Worm (Caenorhabditis elegans) whole organism, late embryonic: ENCODE data around the gene ZK632.9.
A peak's percentile ranks its signal among the peaks of the same experiment; 100 is the strongest.

Experiments used
- F13H6.1 ChIP-seq: sonication (generic microtip); optimal IDR thresholded peaks from 2 replicates; lab custom pipeline; 2016; ENCODE audit warnings: missing genetic modification characterization, missing compliant biosample characterization
- K09A11.1 ChIP-seq: sonication (generic microtip); optimal IDR thresholded peaks from 2 replicates; lab custom pipeline; 2017; ENCODE audit warnings: antibody characterized with exemption, mild to moderate bottlenecking, missing genetic modification characterization, missing compliant biosample characterization; ENCODE audit not compliant: insufficient read depth
- Y22D7AL.16 ChIP-seq: sonication (generic microtip); optimal IDR thresholded peaks from 2 replicates; lab custom pipeline; 2016; ENCODE audit warnings: missing genetic modification characterization, missing compliant biosample characterization
- ahr-1 ChIP-seq: sonication (generic microtip); optimal IDR thresholded peaks from 2 replicates; lab custom pipeline; 2016; ENCODE audit warnings: missing genetic modification characterization, missing compliant biosample characterization
- ama-1 ChIP-seq: fragments of 150-350 bp; optimal IDR thresholded peaks from 2 replicates; lab custom pipeline; 2014
- ceh-18 ChIP-seq: sonication (generic microtip); optimal IDR thresholded peaks from 2 replicates; lab custom pipeline; 2016; ENCODE audit warnings: missing genetic modification characterization, missing compliant biosample characterization
- ceh-22 ChIP-seq: sonication (generic microtip); optimal IDR thresholded peaks from 2 replicates; lab custom pipeline; 2017; ENCODE audit warnings: missing biosample characterization, missing genetic modification characterization
- ceh-31 ChIP-seq: sonication (generic microtip); optimal IDR thresholded peaks from 2 replicates; lab custom pipeline; 2016; ENCODE audit warnings: missing genetic modification characterization, missing compliant biosample characterization
- ceh-45 ChIP-seq: fragments of 200-800 bp; sonication (Bioruptor generic); IDR thresholded peaks from 2 replicates; pipeline ENCODE4 v1.3.6; 2022; ENCODE audit warnings: missing genetic modification reagents, missing genetic modification characterization, missing compliant biosample characterization
- dve-1 ChIP-seq: sonication (generic microtip); optimal IDR thresholded peaks from 2 replicates; lab custom pipeline; 2017; ENCODE audit warnings: antibody characterized with exemption, mild to moderate bottlenecking, missing genetic modification characterization, missing compliant biosample characterization
- eyg-1 ChIP-seq: sonication (generic microtip); optimal IDR thresholded peaks from 2 replicates; lab custom pipeline; 2016; ENCODE audit warnings: missing genotype, missing genetic modification characterization, missing compliant biosample characterization
- fkh-10 ChIP-seq: fragments of 150-350 bp; optimal IDR thresholded peaks from 2 replicates; lab custom pipeline; 2014; ENCODE audit warnings: missing biosample characterization, missing genetic modification reagents, missing genetic modification characterization
- fkh-6 ChIP-seq: sonication (generic microtip); optimal IDR thresholded peaks from 2 replicates; lab custom pipeline; 2016; ENCODE audit warnings: missing genetic modification characterization, missing compliant biosample characterization
- gmeb-2 ChIP-seq: sonication (generic microtip); optimal IDR thresholded peaks from 2 replicates; lab custom pipeline; 2016; ENCODE audit warnings: missing genetic modification characterization, inconsistent platforms, missing compliant biosample characterization
- hlh-13 ChIP-seq: fragments of 200-800 bp; sonication (Bioruptor generic); optimal IDR thresholded peaks from 2 replicates; lab custom pipeline; 2018; ENCODE audit warnings: mild to moderate bottlenecking, missing genetic modification characterization, missing compliant biosample characterization
- hlh-30 ChIP-seq: sonication (generic microtip); optimal IDR thresholded peaks from 2 replicates; lab custom pipeline; 2017; ENCODE audit warnings: antibody characterized with exemption, missing genetic modification characterization, missing compliant biosample characterization; ENCODE audit not compliant: insufficient read depth
- hlh-6 ChIP-seq: sonication (generic microtip); optimal IDR thresholded peaks from 2 replicates; lab custom pipeline; 2016; ENCODE audit warnings: missing genotype, missing genetic modification characterization, missing compliant biosample characterization
- hlh-8 ChIP-seq: sonication (generic microtip); optimal IDR thresholded peaks from 2 replicates; lab custom pipeline; 2016; ENCODE audit warnings: missing genotype, missing genetic modification characterization, missing compliant biosample characterization
- lim-6 ChIP-seq: sonication (generic microtip); optimal IDR thresholded peaks from 2 replicates; lab custom pipeline; 2016; ENCODE audit warnings: missing genetic modification characterization, missing compliant biosample characterization
- lin-11 ChIP-seq: fragments of 200-800 bp; sonication (Bioruptor generic); optimal IDR thresholded peaks from 2 replicates; lab custom pipeline; 2018; ENCODE audit warnings: mild to moderate bottlenecking, missing genetic modification characterization, missing compliant biosample characterization
- nfya-1 ChIP-seq: sonication (generic microtip); optimal IDR thresholded peaks from 2 replicates; lab custom pipeline; 2017; ENCODE audit warnings: missing genetic modification characterization, mild to moderate bottlenecking, missing compliant biosample characterization, antibody characterized with exemption, moderate library complexity
- npax-4 ChIP-seq: sonication (generic microtip); optimal IDR thresholded peaks from 2 replicates; lab custom pipeline; 2016; ENCODE audit warnings: missing genetic modification characterization, missing compliant biosample characterization
- pha-4 ChIP-seq: fragments of 150-350 bp; optimal IDR thresholded peaks from 2 replicates; lab custom pipeline; 2018; ENCODE audit warnings: missing biosample characterization, missing genetic modification reagents, missing genetic modification characterization
- pros-1 ChIP-seq: fragments of 150-350 bp; optimal IDR thresholded peaks from 2 replicates; lab custom pipeline; 2014; ENCODE audit warnings: missing biosample characterization, missing genetic modification reagents, missing genetic modification characterization
- sdc-2 ChIP-seq: sonication (generic microtip); optimal IDR thresholded peaks from 2 replicates; lab custom pipeline; 2016; ENCODE audit warnings: missing genotype, missing genetic modification characterization, missing compliant biosample characterization
- sox-2 ChIP-seq: fragments of 200-800 bp; sonication (Bioruptor generic); IDR thresholded peaks from 2 replicates; pipeline ENCODE4 v1.3.6; 2022; ENCODE audit warnings: missing genetic modification reagents, missing genetic modification characterization, missing compliant biosample characterization
- syd-9 ChIP-seq: sonication (generic microtip); optimal IDR thresholded peaks from 2 replicates; lab custom pipeline; 2016; ENCODE audit warnings: mild to moderate bottlenecking, missing genetic modification characterization, moderate library complexity, missing compliant biosample characterization
- ttx-3 ChIP-seq: sonication (generic microtip); optimal IDR thresholded peaks from 2 replicates; lab custom pipeline; 2016; ENCODE audit warnings: missing genetic modification reagents, missing genetic modification characterization, missing compliant biosample characterization
- unc-3 ChIP-seq, 2 experiments: fragments of 200-800 bp in 1 of 2; sonication (Bioruptor generic) in 1 of 2; sonication (generic microtip) in 1 of 2; conservative IDR thresholded peaks in 1 of 2; optimal IDR thresholded peaks in 1 of 2; 2 replicates each; pipeline versions ENCODE4 v1.3.6 to Lab custom; 2016 to 2022; ENCODE audit warnings: missing compliant biosample characterization in 2 of 2, missing genetic modification characterization in 2 of 2, missing genetic modification reagents in 1 of 2
- unc-42 ChIP-seq: sonication (generic microtip); optimal IDR thresholded peaks from 2 replicates; lab custom pipeline; 2016; ENCODE audit warnings: missing genotype, missing genetic modification characterization, missing compliant biosample characterization
- unc-55 ChIP-seq: sonication (generic microtip); optimal IDR thresholded peaks from 2 replicates; lab custom pipeline; 2017; ENCODE audit warnings: missing biosample characterization, missing genetic modification reagents, missing genetic modification characterization
- unc-86 ChIP-seq: sonication (generic microtip); optimal IDR thresholded peaks from 2 replicates; lab custom pipeline; 2016; ENCODE audit warnings: missing genetic modification characterization, missing compliant biosample characterization
- zip-5 ChIP-seq: sonication (generic microtip); optimal IDR thresholded peaks from 2 replicates; lab custom pipeline; 2016; ENCODE audit warnings: missing genetic modification characterization, missing compliant biosample characterization
- ztf-16 ChIP-seq: sonication (generic microtip); optimal IDR thresholded peaks from 2 replicates; lab custom pipeline; 2017; ENCODE audit warnings: missing genetic modification characterization, missing compliant biosample characterization

ZK632.9 gene

DNA sequence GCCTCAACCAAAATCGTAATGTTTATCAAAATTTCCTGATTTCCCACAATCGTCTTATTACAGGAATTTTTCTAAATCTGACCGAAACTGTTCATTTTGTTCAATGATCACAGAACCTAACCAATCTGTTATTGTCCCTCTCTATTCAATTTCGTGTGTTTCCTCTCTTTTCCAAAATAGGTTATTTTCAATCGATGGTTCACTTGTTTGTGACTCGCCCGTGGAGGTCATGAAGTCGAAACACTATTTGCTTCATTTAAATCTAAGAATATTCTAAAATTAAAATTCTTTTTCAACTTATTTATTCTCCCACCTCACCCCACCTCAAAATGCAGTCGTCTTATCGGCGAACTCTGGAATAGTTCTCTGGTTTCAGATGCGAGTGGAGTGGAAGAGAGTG lies 25.6 kb upstream of the ZK632.9 start:
- TF ChIP-seq ama-1: no peak
- TF ChIP-seq zip-5: no peak
- TF ChIP-seq ceh-18 (tag; lab: Kevin White, UChicago): no peak
- TF ChIP-seq unc-55 (GFP tag; lab: Kevin White, UChicago): no peak
- no peak for TF ChIP-seq pha-4
- no peak for TF ChIP-seq F13H6.1 (tag; lab: Kevin White, UChicago)
- no peak for TF ChIP-seq npax-4 (tag; lab: Kevin White, UChicago)
- TF ChIP-seq hlh-30: no peak
- no peak for TF ChIP-seq ahr-1 (tag; lab: Kevin White, UChicago)
- TF ChIP-seq gmeb-2 (tag; lab: Kevin White, UChicago): no peak
- no peak for TF ChIP-seq eyg-1 (tag; lab: Kevin White, UChicago)

DNA sequence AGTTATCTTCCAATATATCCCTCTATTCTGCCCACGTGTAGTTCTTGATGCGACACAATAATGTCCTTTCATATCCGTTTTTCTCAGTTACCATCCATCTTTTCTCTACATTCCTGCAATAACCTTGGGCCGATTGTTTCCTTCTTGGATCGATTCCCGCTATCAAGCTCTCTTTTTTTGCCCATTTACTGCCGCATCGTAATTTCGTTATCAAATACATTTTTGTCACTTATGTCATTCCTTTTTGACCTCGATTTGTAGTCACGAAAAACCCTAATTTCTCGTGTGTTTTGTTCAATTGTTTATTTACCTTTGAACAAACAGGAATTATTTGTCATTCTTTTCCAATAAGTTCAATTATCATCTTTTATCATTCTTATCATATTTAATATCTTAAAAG lies 24.7 kb upstream of the ZK632.9 start:
- no peak for TF ChIP-seq dve-1 (tag; lab: Kevin White, UChicago)
- no peak for TF ChIP-seq unc-42
- TF ChIP-seq, all 69 proteins: peak for 0

ce11 chrIII:9849111-9849510 lies 23.9 kb upstream of the ZK632.9 start:
- TF ChIP-seq hlh-8 (peak; percentile 8), sox-2 (GFP tag; lab: Robert Waterston, UW) (peak; percentile 31; the same call in 1 of the 2 replicates)
- TF ChIP-seq, all 69 proteins: peak for 2; not testable (repeated sequence) for 67

DNA sequence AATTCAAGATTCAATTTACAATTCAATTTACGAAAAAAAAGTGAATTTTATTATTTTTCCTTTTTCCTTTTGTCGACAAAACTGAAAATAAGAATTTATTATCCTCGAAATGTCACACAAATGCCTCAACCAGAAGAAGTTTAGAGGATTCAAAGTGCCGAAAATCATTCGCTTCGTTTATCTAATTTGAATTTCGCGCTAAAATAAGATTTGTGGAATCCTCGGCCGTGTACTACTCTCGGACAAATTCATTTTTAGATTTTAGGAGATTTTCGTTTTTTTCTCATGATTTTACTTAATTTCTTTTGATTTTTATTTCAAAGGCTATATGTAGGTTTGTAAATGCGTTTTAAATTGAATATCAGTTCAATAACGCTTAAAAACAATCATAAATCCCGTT lies 23.4 kb upstream of the ZK632.9 start:
- TF ChIP-seq hlh-30 (no peak), ceh-31 (tag; lab: Kevin White, UChicago) (no peak), lin-11 (tag; lab: Kevin White, UChicago) (no peak), dve-1 (tag; lab: Kevin White, UChicago) (no peak), fkh-10 (GFP tag; lab: Kevin White, UChicago) (no peak), syd-9 (no peak), hlh-13 (GFP tag; lab: Kevin White, UChicago) (no peak), ztf-16 (tag; lab: Kevin White, UChicago) (no peak), K09A11.1 (tag; lab: Kevin White, UChicago) (no peak), lim-6 (no peak), unc-86 (tag; lab: Kevin White, UChicago) (no peak), ttx-3 (tag; lab: Kevin White, UChicago) (no peak), unc-3 (GFP tag; conservative IDR thresholded peaks at IDR 0.05; lab: Robert Waterston, UW) (no peak), unc-3 (tag; optimal IDR thresholded peaks at IDR 0.05; lab: Kevin White, UChicago) (no peak), Y22D7AL.16 (tag; lab: Kevin White, UChicago) (no peak), sdc-2 (no peak), hlh-6 (tag; lab: Kevin White, UChicago) (no peak), nfya-1 (tag; lab: Kevin White, UChicago) (no peak), ceh-45 (GFP tag; lab: Robert Waterston, UW) (no peak), F13H6.1 (tag; lab: Kevin White, UChicago) (no peak)
- TF ChIP-seq, all 69 proteins: peak for 0

DNA sequence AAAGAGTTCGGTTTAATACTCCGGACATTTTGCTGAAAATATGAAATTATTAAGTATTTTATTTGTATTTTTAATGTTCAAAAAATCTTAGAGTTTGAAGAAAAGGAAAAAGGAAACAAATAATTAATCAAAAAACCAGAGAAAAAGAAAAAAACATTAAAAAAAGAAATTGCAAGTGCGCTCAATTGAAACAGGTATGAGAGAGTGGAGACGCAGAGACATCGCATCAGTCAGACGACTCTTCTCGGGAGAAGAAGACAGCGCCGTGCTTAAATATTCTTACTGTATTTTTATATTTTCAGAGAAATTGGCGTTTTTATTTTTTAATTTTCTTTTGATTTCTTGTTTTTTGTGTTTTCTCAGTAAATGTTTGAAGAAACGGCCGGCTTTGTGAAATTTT lies 22.9 kb upstream of the ZK632.9 start, which contains the start of gene mrpl-36:
Gene mrpl-36, minus strand, starts transcription at position 34 of the 400 bp plus-strand sequence.
- TF ChIP-seq unc-55 (GFP tag; lab: Kevin White, UChicago): peak; percentile 11
- no peak for TF ChIP-seq npax-4 (tag; lab: Kevin White, UChicago)
- TF ChIP-seq, all 69 proteins: peak for 1

DNA sequence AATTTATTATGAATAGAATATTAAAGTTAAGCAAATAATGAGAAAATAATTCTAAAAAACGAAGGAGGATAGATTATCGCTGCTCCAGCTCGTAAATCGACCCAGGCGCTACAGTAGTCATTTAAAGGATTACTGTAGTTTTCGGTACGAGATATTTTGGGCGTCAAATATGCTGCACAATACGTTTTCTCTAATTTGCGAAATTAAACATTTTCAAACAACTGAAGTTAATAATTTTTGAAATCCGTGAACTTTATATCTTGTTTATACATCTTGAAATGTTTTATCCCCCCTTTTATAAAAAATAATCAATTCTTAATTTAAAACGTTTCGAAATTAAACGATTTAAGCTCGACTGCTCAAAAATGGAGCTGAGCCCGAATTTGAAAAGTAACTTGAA lies 20.9 kb upstream of the ZK632.9 start, which contains the start of gene K11H3.2:
Gene K11H3.2, plus strand, starts transcription at position 301 of the 400 bp plus-strand sequence.
- TF ChIP-seq ceh-22 (tag; lab: Kevin White, UChicago) (no peak), Y22D7AL.16 (tag; lab: Kevin White, UChicago) (no peak), fkh-6 (tag; lab: Kevin White, UChicago) (no peak), lin-11 (tag; lab: Kevin White, UChicago) (no peak), pros-1 (no peak), F13H6.1 (tag; lab: Kevin White, UChicago) (no peak)
- TF ChIP-seq, all 69 proteins: peak for 0
